Fruit fly (Drosophila melanogaster) whole organism, embryonic: ENCODE data around the gene CG18180.

Source experiments
- Adf1 ChIP-seq: fragments of 200-800 bp; sonication (Bioruptor generic); IDR thresholded peaks from 2 replicates; pipeline ENCODE4 v1.3.6; 2022; ENCODE audit warnings: missing biosample characterization, missing genetic modification characterization
- Aef1 ChIP-seq: fragments of 200-800 bp; sonication (Bioruptor generic); IDR thresholded peaks from 3 replicates; pipeline ENCODE4 v1.3.6; 2022; ENCODE audit warnings: missing biosample characterization, missing genetic modification characterization
- Awh ChIP-seq: fragments of 200-800 bp; sonication (Bioruptor generic); IDR thresholded peaks from 2 replicates; pipeline ENCODE4, ENCODE4 v1.3.6; 2022; ENCODE audit warnings: missing biosample characterization, missing genetic modification characterization
- CG10543 ChIP-seq: fragments of 200-800 bp; sonication (Bioruptor generic); optimal IDR thresholded peaks from 3 replicates; lab custom pipeline; 2017; ENCODE audit warnings: missing biosample characterization, mild to moderate bottlenecking, missing genetic modification characterization, moderate library complexity
- CG11247 ChIP-seq: fragments of 200-800 bp; sonication (Bioruptor generic); IDR thresholded peaks from 2 replicates; pipeline ENCODE4 v1.3.6; 2022; ENCODE audit warnings: missing biosample characterization, missing genetic modification characterization
- CG16813 ChIP-seq: fragments of 200-800 bp; sonication (Bioruptor generic); IDR thresholded peaks from 3 replicates; pipeline ENCODE4 v1.3.6; 2022; ENCODE audit warnings: missing biosample characterization, missing genetic modification characterization; ENCODE audit not compliant: partially characterized antibody
- CG17328 ChIP-seq: fragments of 200-800 bp; sonication (Bioruptor generic); IDR thresholded peaks from 2 replicates; pipeline ENCODE4 v1.3.6; 2022; ENCODE audit warnings: missing biosample characterization, missing genetic modification characterization
- CG17568 ChIP-seq: fragments of 200-800 bp; sonication (Bioruptor generic); optimal IDR thresholded peaks from 2 replicates; lab custom pipeline; 2018; ENCODE audit warnings: missing biosample characterization, mild to moderate bottlenecking, missing genetic modification characterization, moderate library complexity
- CG18262 ChIP-seq: fragments of 200-800 bp; optimal IDR thresholded peaks from 3 replicates; lab custom pipeline; 2019; ENCODE audit warnings: missing biosample characterization, mild to moderate bottlenecking, missing genetic modification characterization, moderate library complexity
- CG34376 ChIP-seq: fragments of 200-800 bp; sonication (Bioruptor generic); optimal IDR thresholded peaks from 2 replicates; lab custom pipeline; 2018; ENCODE audit warnings: missing biosample characterization, mild to moderate bottlenecking, missing genetic modification characterization
- CG4360 ChIP-seq: fragments of 200-800 bp; sonication (Bioruptor generic); IDR thresholded peaks from 2 replicates; pipeline ENCODE4 v1.3.6; 2022; ENCODE audit warnings: missing biosample characterization, missing genetic modification characterization
- CG5953 ChIP-seq: fragments of 200-800 bp; sonication (Bioruptor generic); IDR thresholded peaks from 2 replicates; pipeline ENCODE4 v1.3.6; 2022; ENCODE audit warnings: missing biosample characterization, missing genetic modification characterization
- CG7786 ChIP-seq: fragments of 200-800 bp; sonication (Bioruptor generic); optimal IDR thresholded peaks from 2 replicates; lab custom pipeline; 2016; ENCODE audit warnings: missing biosample characterization, missing genetic modification characterization
- CG8089 ChIP-seq: fragments of 200-800 bp; sonication (Bioruptor generic); optimal IDR thresholded peaks from 3 replicates; lab custom pipeline; 2016; ENCODE audit warnings: missing biosample characterization, missing genetic modification characterization
- Dbx ChIP-seq: fragments of 200-800 bp; sonication (Bioruptor generic); IDR thresholded peaks from 3 replicates; pipeline ENCODE4 v1.3.6; 2022; ENCODE audit warnings: missing biosample characterization, missing genetic modification characterization
- GATAe ChIP-seq: fragments of 200-800 bp; sonication (Bioruptor generic); conservative IDR thresholded peaks from 2 replicates; pipeline ENCODE4 v1.3.6; 2022; ENCODE audit warnings: missing biosample characterization, missing genetic modification characterization
- Gug ChIP-seq: fragments of 200-800 bp; sonication (Bioruptor generic); IDR thresholded peaks from 4 replicates; pipeline ENCODE4 v1.3.6; 2022; ENCODE audit warnings: missing biosample characterization, missing genetic modification characterization
- HLH54F ChIP-seq: fragments of 200-800 bp; sonication (Bioruptor generic); optimal IDR thresholded peaks from 3 replicates; lab custom pipeline; 2016; ENCODE audit warnings: missing biosample characterization, missing genetic modification characterization
- Hey ChIP-seq: fragments of 200-800 bp; sonication (Bioruptor generic); optimal IDR thresholded peaks from 3 replicates; lab custom pipeline; 2018; ENCODE audit warnings: missing biosample characterization, mild to moderate bottlenecking, missing genetic modification characterization
- Hr78 ChIP-seq, 2 experiments: fragments of 200-800 bp in 1 of 2; fragments of >200 bp in 1 of 2; sonication (Bioruptor generic) in 1 of 2; optimal IDR thresholded peaks; 2 replicates each; lab custom pipeline; 2017 to 2019; ENCODE audit warnings: missing biosample characterization in 2 of 2, missing genetic modification characterization in 2 of 2, mild to moderate bottlenecking in 1 of 2, moderate library complexity in 1 of 2
- Mad ChIP-seq: fragments of 200-800 bp; sonication (Bioruptor generic); optimal IDR thresholded peaks from 2 replicates; lab custom pipeline; 2016; ENCODE audit warnings: missing biosample characterization, missing genetic modification characterization
- ac ChIP-seq: fragments of 200-800 bp; sonication (Bioruptor generic); optimal IDR thresholded peaks from 3 replicates; lab custom pipeline; 2017; ENCODE audit warnings: missing biosample characterization, mild to moderate bottlenecking, missing genetic modification characterization
- al ChIP-seq: fragments of 200-800 bp; sonication (Bioruptor generic); IDR thresholded peaks from 2 replicates; pipeline ENCODE4 v1.3.6; 2022; ENCODE audit warnings: missing biosample characterization, missing genetic modification characterization
- amos ChIP-seq: fragments of 200-800 bp; sonication (Bioruptor generic); IDR thresholded peaks from 2 replicates; pipeline ENCODE4 v1.3.6; 2022; ENCODE audit warnings: missing biosample characterization, missing genetic modification characterization; ENCODE audit not compliant: partially characterized antibody
- ase ChIP-seq: fragments of 200-800 bp; sonication (Bioruptor generic); IDR thresholded peaks from 3 replicates; pipeline ENCODE4 v1.3.6; 2022; ENCODE audit warnings: missing biosample characterization, missing genetic modification characterization
- bbx ChIP-seq: fragments of 200-800 bp; sonication (Bioruptor generic); IDR thresholded peaks from 2 replicates; pipeline ENCODE4 v1.3.6; 2022; ENCODE audit warnings: missing biosample characterization, missing genetic modification characterization; ENCODE audit not compliant: partially characterized antibody
- bsh ChIP-seq, 2 experiments: fragments of 200-800 bp; sonication (Bioruptor generic); optimal IDR thresholded peaks; 2 replicates each; lab custom pipeline; 2017 to 2018; ENCODE audit warnings: mild to moderate bottlenecking in 2 of 2, missing biosample characterization in 2 of 2, missing genetic modification characterization in 2 of 2, moderate library complexity in 1 of 2
- cg ChIP-seq: fragments of 200-800 bp; sonication (Bioruptor generic); optimal IDR thresholded peaks from 3 replicates; lab custom pipeline; 2019; ENCODE audit warnings: missing biosample characterization, mild to moderate bottlenecking, missing genetic modification characterization, moderate library complexity
- chinmo ChIP-seq: fragments of 200-800 bp; sonication (Bioruptor generic); IDR thresholded peaks from 4 replicates; pipeline ENCODE4 v1.3.6; 2022; ENCODE audit warnings: missing biosample characterization, missing genetic modification characterization; ENCODE audit not compliant: partially characterized antibody
- ci ChIP-seq: fragments of 200-800 bp; sonication (Bioruptor generic); IDR thresholded peaks from 3 replicates; pipeline ENCODE4 v1.3.6; 2022; ENCODE audit warnings: missing biosample characterization, missing genetic modification characterization
- crol ChIP-seq: fragments of 200-800 bp; sonication (Bioruptor generic); IDR thresholded peaks from 2 replicates; pipeline ENCODE4 v1.3.6; 2022; ENCODE audit warnings: missing biosample characterization, missing genetic modification characterization
- crp ChIP-seq, 2 experiments: fragments of 200-800 bp; sonication (Bioruptor generic); optimal IDR thresholded peaks; 2 replicates in 1 of 2; 3 replicates in 1 of 2; lab custom pipeline; 2017; ENCODE audit warnings: missing biosample characterization in 2 of 2, missing genetic modification characterization in 2 of 2, mild to moderate bottlenecking in 1 of 2, moderate library complexity in 1 of 2
- cwo ChIP-seq: fragments of 200-800 bp; sonication (Bioruptor generic); optimal IDR thresholded peaks from 3 replicates; lab custom pipeline; 2017; ENCODE audit warnings: missing biosample characterization, missing genetic modification characterization, mild to moderate bottlenecking, moderate library complexity, missing genetic modification reagents
- exex ChIP-seq: fragments of 200-800 bp; sonication (Bioruptor generic); optimal IDR thresholded peaks from 4 replicates; lab custom pipeline; 2018; ENCODE audit warnings: missing biosample characterization, mild to moderate bottlenecking, missing genetic modification characterization, moderate library complexity
- gcm ChIP-seq: fragments of 200-800 bp; sonication (Bioruptor generic); optimal IDR thresholded peaks from 2 replicates; lab custom pipeline; 2019; ENCODE audit warnings: missing biosample characterization, mild to moderate bottlenecking, missing genetic modification characterization, moderate library complexity
- grn ChIP-seq: fragments of 200-800 bp; sonication (Bioruptor generic); optimal IDR thresholded peaks from 3 replicates; lab custom pipeline; 2017; ENCODE audit warnings: missing biosample characterization, missing genetic modification characterization
- hbn ChIP-seq: fragments of 200-800 bp; sonication (Bioruptor generic); IDR thresholded peaks from 2 replicates; pipeline ENCODE4 v1.3.6; 2022; ENCODE audit warnings: missing biosample characterization, missing genetic modification characterization; ENCODE audit not compliant: partially characterized antibody
- lab ChIP-seq: fragments of 200-800 bp; sonication (Bioruptor generic); optimal IDR thresholded peaks from 3 replicates; lab custom pipeline; 2017; ENCODE audit warnings: missing biosample characterization, missing genetic modification characterization, mild to moderate bottlenecking, moderate library complexity, missing genetic modification reagents
- mirr ChIP-seq: fragments of 200-800 bp; sonication (Bioruptor generic); optimal IDR thresholded peaks from 3 replicates; lab custom pipeline; 2018; ENCODE audit warnings: missing biosample characterization, mild to moderate bottlenecking, missing genetic modification characterization
- nom ChIP-seq: fragments of 200-800 bp; sonication (Bioruptor generic); optimal IDR thresholded peaks from 2 replicates; lab custom pipeline; 2017; ENCODE audit warnings: missing biosample characterization, missing genetic modification characterization, mild to moderate bottlenecking, moderate library complexity, missing genetic modification reagents
- sd ChIP-seq: fragments of 200-800 bp; sonication (Bioruptor generic); optimal IDR thresholded peaks from 3 replicates; lab custom pipeline; 2018; ENCODE audit warnings: missing biosample characterization, mild to moderate bottlenecking, missing genetic modification characterization, moderate library complexity
- sens-2 ChIP-seq: fragments of 200-800 bp; sonication (Bioruptor generic); IDR thresholded peaks from 2 replicates; pipeline ENCODE4 v1.3.6; 2022; ENCODE audit warnings: missing biosample characterization, missing genetic modification characterization
- sob ChIP-seq: fragments of 200-800 bp; sonication (Bioruptor generic); IDR thresholded peaks from 2 replicates; pipeline ENCODE4 v1.3.6; 2022; ENCODE audit warnings: missing biosample characterization, missing genetic modification characterization
- sug ChIP-seq: fragments of 200-800 bp; optimal IDR thresholded peaks from 2 replicates; lab custom pipeline; 2019; ENCODE audit warnings: missing biosample characterization, mild to moderate bottlenecking, missing genetic modification characterization, moderate library complexity
- tgo ChIP-seq: fragments of 200-800 bp; sonication (Bioruptor generic); IDR thresholded peaks from 3 replicates; pipeline ENCODE4 v1.3.6; 2022; ENCODE audit warnings: missing biosample characterization, missing genetic modification characterization
- usp ChIP-seq: fragments of >200 bp; optimal IDR thresholded peaks from 2 replicates; lab custom pipeline; 2017; ENCODE audit warnings: missing biosample characterization, missing genetic modification characterization
- vnd ChIP-seq: fragments of 200-800 bp; sonication (Bioruptor generic); IDR thresholded peaks from 3 replicates; pipeline ENCODE4 v1.3.6; 2022; ENCODE audit warnings: missing biosample characterization, missing genetic modification characterization; ENCODE audit not compliant: partially characterized antibody

Gene CG18180

DNA sequence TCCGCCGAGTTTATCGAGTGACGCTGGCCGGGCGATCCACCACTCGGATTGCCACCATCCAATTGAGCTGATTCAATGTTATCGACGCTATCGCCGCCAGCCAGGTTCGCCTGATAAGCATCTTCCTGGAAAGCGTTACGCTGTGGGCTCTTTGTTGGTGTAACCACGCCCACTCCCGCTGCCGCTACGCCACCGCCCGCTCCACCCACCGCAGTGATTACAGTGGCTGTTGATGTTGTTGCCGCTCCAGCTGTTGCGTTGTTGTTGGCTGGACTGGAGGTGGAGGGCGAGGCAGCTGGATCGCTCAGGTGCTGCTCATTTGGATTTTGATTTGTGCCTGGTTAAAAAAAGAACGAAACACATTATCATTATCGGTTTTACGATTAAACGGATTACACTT is 30.6 kb downstream of the CG18180 start:
- no peak for TF ChIP-seq amos
- TF ChIP-seq Gug = no peak
- peak; percentile 51; the same call in 1 of the 2 replicates for TF ChIP-seq Adf1 (GFP tag; lab: Robert Waterston, UW)
- TF ChIP-seq exex = peak; percentile 96
- TF ChIP-seq crol (GFP tag; lab: Robert Waterston, UW) = peak; percentile 42; the same call in 1 of the 2 replicates
- TF ChIP-seq CG16813 = no peak
- no peak for TF ChIP-seq al
- TF ChIP-seq cg (GFP tag; lab: Kevin White, UChicago) = no peak
- TF ChIP-seq GATAe (GFP tag; lab: Robert Waterston, UW) = peak; percentile 89
- peak; percentile 83 for TF ChIP-seq sug
- peak; percentile 51 for TF ChIP-seq Hey (tag; lab: Kevin White, UChicago)
- peak; percentile 92 for TF ChIP-seq grn (GFP tag; lab: Kevin White, UChicago)
- TF ChIP-seq CG4360 (GFP tag; lab: Robert Waterston, UW) = peak; percentile 54
- TF ChIP-seq CG11247 (GFP tag; lab: Robert Waterston, UW) = 0 out of 2 replicates have a peak, but pooled peaks have one; percentile 17
- TF ChIP-seq cwo (GFP tag; lab: Kevin White, UChicago) = peak; percentile 61
- TF ChIP-seq bbx (GFP tag; lab: Robert Waterston, UW) = 0 out of 2 replicates have a peak, but pooled peaks have one; percentile 8
- 0 out of 3 replicates have a peak, but pooled peaks have one; percentile 11 for TF ChIP-seq ci (GFP tag; lab: Robert Waterston, UW)
- 0 out of 2 replicates have a peak, but pooled peaks have one; percentile 7 for TF ChIP-seq sob (GFP tag; lab: Robert Waterston, UW)
- TF ChIP-seq HLH54F (GFP tag; lab: Kevin White, UChicago) = no peak
- no peak for TF ChIP-seq nom (GFP tag; lab: Kevin White, UChicago)
- TF ChIP-seq Dbx (GFP tag; lab: Robert Waterston, UW) = 0 out of 3 replicates have a peak, but pooled peaks have one; percentile 10
- TF ChIP-seq sens-2 (GFP tag; lab: Robert Waterston, UW) = peak; percentile 39; the same call in 1 of the 2 replicates
- TF ChIP-seq CG10543 (GFP tag; lab: Kevin White, UChicago) = peak; percentile 42
- peak; percentile 67 for TF ChIP-seq Aef1 (GFP tag; lab: Robert Waterston, UW)
- TF ChIP-seq crp (GFP tag; optimal IDR thresholded peaks at IDR 0.05; lab: Kevin White, UChicago) = peak in 1 of 2 experiments; percentile 30
- peak; percentile 78 for TF ChIP-seq CG34376 (GFP tag; lab: Kevin White, UChicago)

DNA sequence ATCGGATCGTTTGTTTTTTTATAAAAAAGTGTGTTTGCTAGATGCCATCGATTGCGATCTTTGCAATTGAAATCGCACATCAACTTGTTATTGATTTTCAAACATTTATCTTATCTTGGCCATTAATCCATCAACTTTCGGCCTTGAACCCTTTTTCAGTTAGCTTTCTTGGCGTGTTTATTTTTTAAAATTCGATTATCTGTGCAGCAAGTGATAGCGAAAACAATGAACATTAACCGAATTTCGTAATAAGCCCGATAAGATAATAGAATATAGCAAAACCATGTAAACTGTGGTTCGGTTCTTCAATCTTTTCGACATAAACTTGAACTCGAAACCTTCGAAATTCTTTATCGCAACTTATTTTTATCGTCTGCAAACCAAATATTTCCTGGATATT is 33.5 kb downstream of the CG18180 start:
- no peak for TF ChIP-seq CG17568 (GFP tag; lab: Kevin White, UChicago)
- no peak for TF ChIP-seq tgo (GFP tag; lab: Robert Waterston, UW)
- TF ChIP-seq sd (tag; lab: Kevin White, UChicago) = peak; percentile 30
- no peak for TF ChIP-seq al
- TF ChIP-seq exex = peak; percentile 70
- no peak for TF ChIP-seq CG17328 (GFP tag; lab: Robert Waterston, UW)
- TF ChIP-seq hbn (GFP tag; lab: Robert Waterston, UW) = no peak
- TF ChIP-seq gcm = no peak
- TF ChIP-seq vnd (GFP tag; lab: Robert Waterston, UW) = no peak
- TF ChIP-seq usp (GFP tag; lab: Kevin White, UChicago) = no peak
- TF ChIP-seq CG18262 (tag; lab: Kevin White, UChicago) = no peak
- no peak for TF ChIP-seq Mad (GFP tag; lab: Kevin White, UChicago)
- TF ChIP-seq lab (GFP tag; lab: Kevin White, UChicago) = peak; percentile 38
- peak; percentile 89 for TF ChIP-seq mirr
- TF ChIP-seq ac (GFP tag; lab: Kevin White, UChicago) = no peak
- TF ChIP-seq CG5953 = no peak
- TF ChIP-seq grn (GFP tag; lab: Kevin White, UChicago) = peak; percentile 82
- TF ChIP-seq sug = peak; percentile 41
- TF ChIP-seq bsh (GFP tag; optimal IDR thresholded peaks at IDR 0.05; lab: Kevin White, UChicago) = no peak
- TF ChIP-seq chinmo (GFP tag; lab: Robert Waterston, UW) = 0 out of 4 replicates have a peak, but pooled peaks have one; percentile 4
- TF ChIP-seq CG8089 = no peak
- TF ChIP-seq Hr78 (GFP tag; optimal IDR thresholded peaks at IDR 0.05; lab: Kevin White, UChicago) = peak in 1 of 2 experiments; percentile 56
- no peak for TF ChIP-seq Awh (GFP tag; lab: Robert Waterston, UW)
- TF ChIP-seq ase (GFP tag; lab: Robert Waterston, UW) = no peak
- peak; percentile 46 for TF ChIP-seq CG34376 (GFP tag; lab: Kevin White, UChicago)
- TF ChIP-seq CG7786 (GFP tag; lab: Kevin White, UChicago) = no peak
